Worm (Caenorhabditis elegans): ENCODE data around the gene srv-9.
A peak's percentile ranks its signal among the peaks of the same experiment; 100 is the strongest.
"Not testable (repeated sequence)": the region's sequence is repeated elsewhere in the genome, so short reads cannot be mapped to it uniquely, and the experiment has no call there.

Gene srv-9

DNA sequence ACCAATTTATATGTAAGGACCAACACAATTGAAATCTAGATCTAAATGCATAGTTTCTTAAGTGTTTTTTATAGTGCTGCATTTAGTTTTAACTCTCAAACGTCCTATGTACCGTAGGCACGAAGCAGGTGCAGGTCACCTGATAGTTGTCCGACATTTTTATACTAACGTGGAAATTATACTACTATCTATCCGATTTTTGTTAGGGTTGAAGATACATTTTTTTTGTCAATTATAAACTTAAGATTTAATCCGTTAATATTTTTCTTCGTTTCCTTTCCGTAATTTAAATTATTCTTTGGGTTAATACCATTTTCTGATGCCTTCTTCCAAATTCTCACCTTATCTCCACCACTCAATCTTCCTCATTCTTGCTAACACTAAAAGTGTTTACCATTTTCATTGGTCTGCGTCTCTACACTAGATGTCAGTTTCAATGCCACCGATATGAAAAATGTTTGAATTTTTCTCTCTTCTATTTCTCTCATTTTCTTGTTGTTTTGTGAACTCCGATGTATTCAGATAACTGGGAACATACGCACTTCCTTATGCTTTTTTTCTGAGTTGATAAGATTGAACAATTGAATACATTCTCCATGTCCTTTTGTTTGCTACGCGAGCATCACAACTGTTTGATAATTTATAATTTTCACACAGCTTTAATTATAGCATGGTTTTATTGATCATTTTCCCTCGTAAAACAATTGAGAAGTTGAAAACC lies 22.4 kb upstream of the srv-9 start, which contains the start of gene Y2H9A.4:
TSS of gene Y2H9A.4 (plus strand) at position 671 of the 721 bp plus-strand sequence.
- TF ChIP-seq lin-15B (tag; optimal IDR thresholded peaks at IDR 0.05) (no peak), nfya-1 (tag; optimal IDR thresholded peaks at IDR 0.05; ENCODE audit: insufficient read depth) (peak; percentile 3), fos-1 (tag; optimal IDR thresholded peaks at IDR 0.05) (no peak), elt-2 (tag; optimal IDR thresholded peaks at IDR 0.05) (peak; percentile 54), elt-1 (tag; optimal IDR thresholded peaks at IDR 0.05) (peak; percentile 72), nhr-25 (tag; optimal IDR thresholded peaks at IDR 0.05) (peak; percentile 72), nhr-12 (tag; optimal IDR thresholded peaks at IDR 0.05) (no peak), ama-1 (optimal IDR thresholded peaks at IDR 0.05) (no peak), ceh-28 (tag; optimal IDR thresholded peaks at IDR 0.05) (no peak), pqm-1 (tag; optimal IDR thresholded peaks at IDR 0.05) (no peak), jun-1 (tag; optimal IDR thresholded peaks at IDR 0.05) (peak; percentile 67), pha-4 (tag; optimal IDR thresholded peaks at IDR 0.05) (peak; percentile 22)

DNA sequence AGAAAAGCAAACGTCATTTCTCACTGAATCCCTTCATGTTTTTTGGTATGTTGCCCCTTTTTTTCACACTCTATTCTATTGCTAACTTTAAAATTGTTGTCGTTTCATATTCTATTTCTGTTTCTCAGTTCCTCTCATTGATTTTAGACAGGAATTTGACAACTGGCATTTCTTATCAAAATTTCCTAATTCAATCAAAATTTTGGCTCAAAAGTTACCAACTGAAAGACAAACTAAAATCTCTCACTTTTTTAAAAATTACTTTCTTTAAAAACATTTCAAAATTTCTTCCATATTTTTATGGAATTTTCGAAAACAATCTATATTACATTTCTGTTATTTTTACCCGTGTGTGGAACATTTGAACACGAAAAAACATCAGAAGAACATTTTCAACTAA lies 20.6 kb upstream of the srv-9 start, which contains the start of gene Y2H9A.6:
TSS of gene Y2H9A.6 (plus strand) at position 301 of the 400 bp plus-strand sequence.
- TF ChIP-seq zag-1, snpc-4, nhr-25 (tag; optimal IDR thresholded peaks at IDR 0.05): not testable (repeated sequence)

DNA sequence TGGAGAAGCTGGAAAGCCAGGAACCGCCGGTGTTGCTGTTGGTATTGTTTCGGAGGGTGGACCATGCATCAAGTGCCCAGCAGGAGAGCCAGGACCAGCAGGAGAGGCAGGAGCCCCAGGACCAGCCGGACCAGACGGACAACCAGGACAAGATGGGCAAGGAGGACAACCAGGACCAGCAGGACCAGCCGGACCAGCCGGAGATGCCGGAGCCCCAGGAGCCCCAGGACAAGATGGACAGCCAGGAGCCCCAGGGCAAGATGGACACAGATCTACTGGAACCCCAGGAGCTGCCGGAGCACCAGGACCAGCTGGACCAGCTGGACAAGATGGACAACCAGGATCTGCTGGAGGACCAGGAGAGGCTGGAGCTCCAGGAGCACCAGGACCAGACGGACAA lies 19.9 kb upstream of the srv-9 start:
- TF ChIP-seq skn-1 (tag; optimal IDR thresholded peaks at IDR 0.05) (no peak), jun-1 (tag; optimal IDR thresholded peaks at IDR 0.05) (no peak), nhr-76 (tag; optimal IDR thresholded peaks at IDR 0.05) (no peak), R02D3.7 (tag; optimal IDR thresholded peaks at IDR 0.05) (no peak), pqm-1 (tag; optimal IDR thresholded peaks at IDR 0.05) (no peak), nhr-77 (tag; optimal IDR thresholded peaks at IDR 0.05) (no peak), daf-12 (tag; optimal IDR thresholded peaks at IDR 0.05) (no peak), lsy-12 (tag; optimal IDR thresholded peaks at IDR 0.05) (no peak), pha-4 (tag; optimal IDR thresholded peaks at IDR 0.05) (no peak), mdl-1 (tag; optimal IDR thresholded peaks at IDR 0.05) (no peak), ceh-82 (tag; optimal IDR thresholded peaks at IDR 0.05) (no peak), unc-62 (GFP tag; optimal IDR thresholded peaks at IDR 0.05) (no peak), ZK546.5 (tag; optimal IDR thresholded peaks at IDR 0.05) (no peak), nhr-12 (tag; optimal IDR thresholded peaks at IDR 0.05) (no peak), nhr-67 (tag; optimal IDR thresholded peaks at IDR 0.05) (no peak), nfya-1 (tag; optimal IDR thresholded peaks at IDR 0.05; ENCODE audit: insufficient read depth) (no peak), ceh-9 (tag; optimal IDR thresholded peaks at IDR 0.05) (no peak), egl-27 (tag; optimal IDR thresholded peaks at IDR 0.05) (no peak), ceh-28 (tag; optimal IDR thresholded peaks at IDR 0.05) (no peak), tbx-2 (tag; optimal IDR thresholded peaks at IDR 0.05) (no peak)

DNA sequence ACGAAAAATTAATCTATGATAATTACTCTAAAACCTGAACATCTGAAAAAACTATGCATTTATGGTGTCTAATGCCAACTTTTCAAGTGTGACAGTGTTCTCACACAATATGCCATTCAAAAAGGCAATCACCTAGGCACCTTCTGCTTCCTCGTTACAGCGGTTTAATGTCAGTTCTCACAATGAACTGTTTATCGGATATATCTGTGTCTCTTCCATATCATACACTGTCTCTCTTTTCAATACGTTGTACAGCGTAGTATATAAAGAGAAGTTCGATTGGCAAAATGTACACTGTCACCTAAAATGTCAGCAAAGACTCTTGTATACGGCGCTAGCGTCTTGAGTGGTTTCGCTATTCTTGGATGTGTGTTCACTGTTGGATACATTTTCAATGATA lies 18.7 kb upstream of the srv-9 start, which contains the start of gene col-162:
TSS of gene col-162 (plus strand) at position 301 of the 400 bp plus-strand sequence.
- TF ChIP-seq ceh-16 (tag; optimal IDR thresholded peaks at IDR 0.05) (no peak), ZK546.5 (tag; optimal IDR thresholded peaks at IDR 0.05) (no peak), elt-1 (tag; optimal IDR thresholded peaks at IDR 0.05) (no peak), lsy-12 (tag; optimal IDR thresholded peaks at IDR 0.05) (no peak), daf-12 (tag; optimal IDR thresholded peaks at IDR 0.05) (no peak), ceh-9 (tag; optimal IDR thresholded peaks at IDR 0.05) (no peak), pqm-1 (tag; optimal IDR thresholded peaks at IDR 0.05) (no peak), nhr-67 (tag; optimal IDR thresholded peaks at IDR 0.05) (no peak), fkh-10 (GFP tag; optimal IDR thresholded peaks at IDR 0.05) (no peak), ztf-11 (tag; optimal IDR thresholded peaks at IDR 0.05) (no peak), unc-62 (GFP tag; optimal IDR thresholded peaks at IDR 0.05) (no peak), elt-2 (tag; optimal IDR thresholded peaks at IDR 0.05) (no peak), eor-1 (tag; optimal IDR thresholded peaks at IDR 0.05) (no peak), snpc-4 (tag; optimal IDR thresholded peaks at IDR 0.05) (no peak), egl-27 (tag; optimal IDR thresholded peaks at IDR 0.05) (no peak), hmg-11 (tag; optimal IDR thresholded peaks at IDR 0.05) (no peak), skn-1 (tag; optimal IDR thresholded peaks at IDR 0.05) (no peak), nhr-43 (tag; optimal IDR thresholded peaks at IDR 0.05; ENCODE audit: poor library complexity, severe bottlenecking) (no peak)
